Worm (Caenorhabditis elegans) whole organism, early embryonic: ENCODE results near the gene flp-9.

Source experiments
- B0310.2 ChIP-seq: sonication (generic microtip); optimal IDR thresholded peaks from 2 replicates; lab custom pipeline; 2016; ENCODE audit warnings: mild to moderate bottlenecking, missing genetic modification characterization, missing compliant biosample characterization
- F13C5.2 ChIP-seq: sonication (generic microtip); optimal IDR thresholded peaks from 2 replicates; lab custom pipeline; 2017; ENCODE audit warnings: mild to moderate bottlenecking, missing genetic modification characterization, inconsistent platforms, missing compliant biosample characterization
- aly-1 ChIP-seq: sonication (generic microtip); optimal IDR thresholded peaks from 2 replicates; lab custom pipeline; 2016; ENCODE audit warnings: missing genetic modification characterization, missing compliant biosample characterization
- ama-1 ChIP-seq: fragments of 150-350 bp; optimal IDR thresholded peaks from 2 replicates; lab custom pipeline; 2014
- ceh-13 ChIP-seq: fragments of 200-800 bp; sonication (Bioruptor generic); optimal IDR thresholded peaks from 2 replicates; lab custom pipeline; 2018; ENCODE audit warnings: mild to moderate bottlenecking, missing genetic modification characterization, missing compliant biosample characterization
- ceh-36 ChIP-seq: sonication (generic microtip); optimal IDR thresholded peaks from 2 replicates; lab custom pipeline; 2016; ENCODE audit warnings: missing genetic modification characterization, inconsistent platforms, missing compliant biosample characterization
- ets-7 ChIP-seq: sonication (generic microtip); optimal IDR thresholded peaks from 2 replicates; lab custom pipeline; 2016; ENCODE audit warnings: missing genotype, missing genetic modification characterization, missing compliant biosample characterization
- flt-1 ChIP-seq: fragments of 200-800 bp; sonication (Bioruptor generic); IDR thresholded peaks from 2 replicates; pipeline ENCODE4 v1.3.6; 2022; ENCODE audit warnings: missing genetic modification characterization, missing compliant biosample characterization
- hmbx-1 ChIP-seq: sonication (generic microtip); optimal IDR thresholded peaks from 2 replicates; lab custom pipeline; 2016; ENCODE audit warnings: mild to moderate bottlenecking, missing genetic modification characterization, missing compliant biosample characterization
- hmg-4 ChIP-seq: fragments of 200-800 bp; sonication (Bioruptor generic); optimal IDR thresholded peaks from 2 replicates; lab custom pipeline; 2018; ENCODE audit warnings: mild to moderate bottlenecking, missing genetic modification characterization, missing compliant biosample characterization
- hnd-1 ChIP-seq: sonication (generic microtip); optimal IDR thresholded peaks from 2 replicates; lab custom pipeline; 2016; ENCODE audit warnings: missing genetic modification characterization, missing compliant biosample characterization
- pes-1 ChIP-seq: fragments of 200-800 bp; sonication (Bioruptor generic); IDR thresholded peaks from 2 replicates; pipeline ENCODE4 v1.3.6; 2022; ENCODE audit warnings: missing genetic modification reagents, missing genetic modification characterization, missing compliant biosample characterization
- scrt-1 ChIP-seq: fragments of 200-800 bp; sonication (Bioruptor generic); IDR thresholded peaks from 2 replicates; pipeline ENCODE4 v1.3.6; 2022; ENCODE audit warnings: missing genetic modification characterization, missing compliant biosample characterization
- sea-1 ChIP-seq: fragments of 200-800 bp; sonication (Bioruptor generic); conservative IDR thresholded peaks from 2 replicates; pipeline ENCODE4 v1.3.6; 2022; ENCODE audit warnings: missing genetic modification characterization, missing compliant biosample characterization
- tbx-11 ChIP-seq: fragments of 200-800 bp; sonication (Bioruptor generic); IDR thresholded peaks from 2 replicates; pipeline ENCODE4 v1.3.6; 2022; ENCODE audit warnings: missing genetic modification characterization, missing compliant biosample characterization
- tbx-37 ChIP-seq: fragments of 200-800 bp; sonication (Bioruptor generic); conservative IDR thresholded peaks from 2 replicates; pipeline ENCODE4 v1.3.6; 2022; ENCODE audit warnings: missing genetic modification reagents, missing genetic modification characterization, missing compliant biosample characterization
- tra-4 ChIP-seq: sonication (generic microtip); optimal IDR thresholded peaks from 2 replicates; lab custom pipeline; 2017; ENCODE audit warnings: missing genetic modification characterization, missing compliant biosample characterization

Gene flp-9

ce11 chrIV:12755641-12756040, 1.7 kb downstream of the flp-9 start:
- TF ChIP-seq ceh-13 (GFP tag; lab: Kevin White, UChicago) (no peak), flt-1 (GFP tag; lab: Robert Waterston, UW) (no peak), tbx-11 (no peak), hmbx-1 (tag; lab: Kevin White, UChicago) (no peak), tra-4 (tag; lab: Kevin White, UChicago) (no peak), hnd-1 (no peak), ets-7 (tag; lab: Kevin White, UChicago) (no peak), F13C5.2 (tag; lab: Kevin White, UChicago) (no peak), pes-1 (GFP tag; lab: Robert Waterston, UW) (no peak), ama-1 (lab: Kevin White, UChicago) (no peak), scrt-1 (GFP tag; lab: Robert Waterston, UW) (no peak), ceh-36 (tag; lab: Kevin White, UChicago) (no peak)

- TF ChIP-seq sea-1 (GFP tag; lab: Robert Waterston, UW) (no peak), hmbx-1 (tag; lab: Kevin White, UChicago) (no peak), hmg-4 (no peak), tbx-37 (GFP tag; lab: Robert Waterston, UW) (no peak), scrt-1 (GFP tag; lab: Robert Waterston, UW) (no peak), B0310.2 (tag; lab: Kevin White, UChicago) (no peak), hnd-1 (no peak), aly-1 (tag; lab: Kevin White, UChicago) (no peak), ceh-13 (GFP tag; lab: Kevin White, UChicago) (no peak), F13C5.2 (tag; lab: Kevin White, UChicago) (no peak), pes-1 (GFP tag; lab: Robert Waterston, UW) (no peak), tra-4 (tag; lab: Kevin White, UChicago) (no peak), tbx-11 (no peak), ceh-36 (tag; lab: Kevin White, UChicago) (no peak), ets-7 (tag; lab: Kevin White, UChicago) (no peak)
Measured at ce11 chrIV:12754170-12754569, 3.2 kb downstream of the flp-9 start.

ce11 chrIV:12748760-12749159, 8.6 kb downstream of the flp-9 start:
- TF ChIP-seq B0310.2 (tag; lab: Kevin White, UChicago) (no peak), tbx-11 (no peak), ets-7 (tag; lab: Kevin White, UChicago) (no peak), sea-1 (GFP tag; lab: Robert Waterston, UW) (no peak), ama-1 (lab: Kevin White, UChicago) (no peak), hmg-4 (no peak), scrt-1 (GFP tag; lab: Robert Waterston, UW) (no peak), flt-1 (GFP tag; lab: Robert Waterston, UW) (no peak), F13C5.2 (tag; lab: Kevin White, UChicago) (no peak), tra-4 (tag; lab: Kevin White, UChicago) (no peak), ceh-13 (GFP tag; lab: Kevin White, UChicago) (no peak), pes-1 (GFP tag; lab: Robert Waterston, UW) (no peak)

- TF ChIP-seq ama-1 (lab: Kevin White, UChicago) (no peak), hmbx-1 (tag; lab: Kevin White, UChicago) (no peak), pes-1 (GFP tag; lab: Robert Waterston, UW) (no peak), hnd-1 (no peak), B0310.2 (tag; lab: Kevin White, UChicago) (no peak), sea-1 (GFP tag; lab: Robert Waterston, UW) (no peak), flt-1 (GFP tag; lab: Robert Waterston, UW) (no peak), scrt-1 (GFP tag; lab: Robert Waterston, UW) (no peak), tbx-11 (no peak), hmg-4 (no peak), ceh-36 (tag; lab: Kevin White, UChicago) (no peak), ets-7 (tag; lab: Kevin White, UChicago) (no peak), ceh-13 (GFP tag; lab: Kevin White, UChicago) (no peak)
Measured at ce11 chrIV:12746284-12746683, 11.1 kb downstream of the flp-9 start, which contains the start of gene inx-6. TSS of gene inx-6 (plus strand) at chrIV:12746584.

- TF ChIP-seq hmg-4 (no peak), ama-1 (lab: Kevin White, UChicago) (no peak), aly-1 (tag; lab: Kevin White, UChicago) (no peak), F13C5.2 (tag; lab: Kevin White, UChicago) (no peak), tbx-37 (GFP tag; lab: Robert Waterston, UW) (no peak), ceh-36 (tag; lab: Kevin White, UChicago) (no peak), B0310.2 (tag; lab: Kevin White, UChicago) (no peak), ets-7 (tag; lab: Kevin White, UChicago) (no peak), flt-1 (GFP tag; lab: Robert Waterston, UW) (no peak), sea-1 (GFP tag; lab: Robert Waterston, UW) (no peak), hnd-1 (no peak), tbx-11 (no peak), tra-4 (tag; lab: Kevin White, UChicago) (no peak), pes-1 (GFP tag; lab: Robert Waterston, UW) (no peak), ceh-13 (GFP tag; lab: Kevin White, UChicago) (no peak), hmbx-1 (tag; lab: Kevin White, UChicago) (no peak)
Measured at ce11 chrIV:12744713-12745112, 12.7 kb downstream of the flp-9 start, which contains the start of gene C36H8.1. TSS of gene C36H8.1 (minus strand) at chrIV:12744813.

ce11 chrIV:12743680-12744079, 13.7 kb downstream of the flp-9 start:
- TF ChIP-seq tbx-11 (no peak), ceh-36 (tag; lab: Kevin White, UChicago) (no peak), hmbx-1 (tag; lab: Kevin White, UChicago) (no peak), flt-1 (GFP tag; lab: Robert Waterston, UW) (no peak), ets-7 (tag; lab: Kevin White, UChicago) (no peak), sea-1 (GFP tag; lab: Robert Waterston, UW) (no peak), ceh-13 (GFP tag; lab: Kevin White, UChicago) (no peak), tra-4 (tag; lab: Kevin White, UChicago) (no peak), aly-1 (tag; lab: Kevin White, UChicago) (no peak)

- TF ChIP-seq hnd-1 (no peak), hmg-4 (no peak)
Measured at ce11 chrIV:12741438-12741837, 15.9 kb downstream of the flp-9 start, which contains the start of gene T23F6.5. TSS of gene T23F6.5 (minus strand) at chrIV:12741538.
